ENCODE assay signal across 1 fruit fly cellular context in the genomic region with DNA sequence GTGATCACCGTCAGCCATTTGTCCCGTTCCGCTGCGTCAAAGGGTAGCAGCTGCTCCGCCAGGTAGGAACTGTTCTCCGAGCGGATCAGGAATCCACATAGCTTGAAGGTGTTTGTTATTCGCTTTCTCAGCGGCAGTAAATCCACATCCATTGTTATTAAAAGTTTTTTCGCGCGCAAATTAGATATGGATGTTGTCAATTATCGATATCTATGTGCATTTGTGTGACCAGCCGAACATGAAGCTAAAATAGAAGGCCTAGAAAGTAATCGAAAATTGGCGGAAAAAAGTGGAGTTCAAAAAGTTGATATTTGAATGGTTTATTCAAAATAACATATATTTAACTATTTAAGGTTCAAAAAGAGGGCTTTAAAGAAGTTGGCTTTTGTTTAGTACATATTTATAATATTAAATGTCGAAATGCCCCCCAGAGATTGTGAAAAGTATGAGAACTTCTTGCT.
TF ChIP-seq lines count a peak whose summit lies in the region.

A gene (minus strand): TSS at position 208 of the 461 bp plus-strand sequence.
A gene (plus strand): TSS at position 411 of the 461 bp plus-strand sequence.

TF ChIP-seq in whole organism, embryonic, 481 proteins besides CTCF, POLR2A, EP300 and RAD21 (continued from another document):
- TF ChIP-seq Dp (GFP tag; optimal IDR thresholded peaks at IDR 0.05; lab: Kevin White, UChicago) (peak; percentile 99), CG11504 (tag; optimal IDR thresholded peaks at IDR 0.05; lab: Kevin White, UChicago) (no peak), Xbp1 (GFP tag; optimal IDR thresholded peaks at IDR 0.05; lab: Kevin White, UChicago) (no peak), gce (GFP tag; IDR thresholded peaks at IDR 0.05; lab: Robert Waterston, UW) (no peak), CG10209 (GFP tag; optimal IDR thresholded peaks at IDR 0.05; lab: Kevin White, UChicago) (no peak), tgo (GFP tag; IDR thresholded peaks at IDR 0.05; lab: Robert Waterston, UW) (no peak), shn (GFP tag; optimal IDR thresholded peaks at IDR 0.05; lab: Kevin White, UChicago) (no peak), CG17385 (GFP tag; optimal IDR thresholded peaks at IDR 0.05; lab: Kevin White, UChicago) (no peak), CG6175 (GFP tag; IDR thresholded peaks at IDR 0.05; lab: Robert Waterston, UW) (no peak), hth (optimal IDR thresholded peaks at IDR 0.05; lab: Kevin White, UChicago) (no peak), Jarid2 (GFP tag; optimal IDR thresholded peaks at IDR 0.05; lab: Kevin White, UChicago) (no peak), CG4404 (GFP tag; IDR thresholded peaks at IDR 0.05; lab: Robert Waterston, UW) (no peak), CoRest (tag; optimal IDR thresholded peaks at IDR 0.05; lab: Kevin White, UChicago) (no peak), CG2116 (GFP tag; optimal IDR thresholded peaks at IDR 0.05; lab: Kevin White, UChicago) (peak; percentile 83), D19B (GFP tag; optimal IDR thresholded peaks at IDR 0.05; lab: Kevin White, UChicago) (no peak), HmgD (GFP tag; optimal IDR thresholded peaks at IDR 0.05; lab: Kevin White, UChicago) (no peak), CG10366 (GFP tag; IDR thresholded peaks at IDR 0.05; lab: Robert Waterston, UW) (no peak), Sry-δ (GFP tag; optimal IDR thresholded peaks at IDR 0.05; lab: Kevin White, UChicago) (peak; percentile 87), ro (GFP tag; IDR thresholded peaks at IDR 0.05; lab: Robert Waterston, UW) (no peak), HLH4C (GFP tag; IDR thresholded peaks at IDR 0.05; lab: Robert Waterston, UW; ENCODE audit: partially characterized antibody) (peak; percentile 54; the same call in 1 of the 3 replicates), CG1647 (GFP tag; optimal IDR thresholded peaks at IDR 0.05; lab: Kevin White, UChicago) (no peak), CG13775 (GFP tag; optimal IDR thresholded peaks at IDR 0.05; lab: Kevin White, UChicago) (no peak), CG14860 (GFP tag; IDR thresholded peaks at IDR 0.05; lab: Robert Waterston, UW; ENCODE audit: partially characterized antibody) (no peak), nerfin-2 (GFP tag; IDR thresholded peaks at IDR 0.05; lab: Robert Waterston, UW; ENCODE audit: partially characterized antibody) (0 out of 2 replicates have a peak, but pooled peaks have one; percentile 22), esg (GFP tag; conservative IDR thresholded peaks at IDR 0.05; lab: Robert Waterston, UW) (no peak), Asciz (GFP tag; optimal IDR thresholded peaks at IDR 0.05; lab: Kevin White, UChicago) (no peak), h (optimal IDR thresholded peaks at IDR 0.05; lab: Kevin White, UChicago) (no peak), ab (GFP tag; optimal IDR thresholded peaks at IDR 0.05; lab: Kevin White, UChicago) (no peak), CG12219 (GFP tag; optimal IDR thresholded peaks at IDR 0.05; lab: Kevin White, UChicago) (no peak), CG12942 (GFP tag; optimal IDR thresholded peaks at IDR 0.05; lab: Kevin White, UChicago) (no peak), dimm (GFP tag; IDR thresholded peaks at IDR 0.05; lab: Robert Waterston, UW) (no peak), CG17328 (GFP tag; IDR thresholded peaks at IDR 0.05; lab: Robert Waterston, UW) (no peak), Ets97D (GFP tag; optimal IDR thresholded peaks at IDR 0.05; lab: Kevin White, UChicago) (no peak), NC2α (GFP tag; optimal IDR thresholded peaks at IDR 0.05; lab: Kevin White, UChicago) (no peak), CG6791 (GFP tag; IDR thresholded peaks at IDR 0.05; lab: Robert Waterston, UW; ENCODE audit: partially characterized antibody) (0 out of 3 replicates have a peak, but pooled peaks have one; percentile 28), Hmr (GFP tag; optimal IDR thresholded peaks at IDR 0.05; lab: Kevin White, UChicago) (no peak), pb (GFP tag; optimal IDR thresholded peaks at IDR 0.05; lab: Kevin White, UChicago) (no peak), gcm (GFP tag; optimal IDR thresholded peaks at IDR 0.05; lab: Kevin White, UChicago) (no peak), pum (GFP tag; optimal IDR thresholded peaks at IDR 0.05; lab: Kevin White, UChicago) (no peak), HLHmδ (GFP tag; optimal IDR thresholded peaks at IDR 0.05; lab: Kevin White, UChicago) (no peak), Bgb (GFP tag; IDR thresholded peaks at IDR 0.05; lab: Robert Waterston, UW; ENCODE audit: partially characterized antibody) (peak; percentile 45; the same call in 1 of the 2 replicates), CG3847 (GFP tag; IDR thresholded peaks at IDR 0.05; lab: Robert Waterston, UW) (no peak), p53 (GFP tag; optimal IDR thresholded peaks at IDR 0.05; lab: Kevin White, UChicago) (no peak), CG1024 (GFP tag; IDR thresholded peaks at IDR 0.05; lab: Robert Waterston, UW) (no peak), onecut (GFP tag; IDR thresholded peaks at IDR 0.05; lab: Robert Waterston, UW) (no peak), sens-2 (GFP tag; IDR thresholded peaks at IDR 0.05; lab: Robert Waterston, UW) (no peak), BEAF-32 (GFP tag; optimal IDR thresholded peaks at IDR 0.05; lab: Kevin White, UChicago) (peak; percentile 62), CG7786 (GFP tag; optimal IDR thresholded peaks at IDR 0.05; lab: Kevin White, UChicago) (no peak), CG7745 (tag; optimal IDR thresholded peaks at IDR 0.05; lab: Kevin White, UChicago) (no peak), Med (GFP tag; lab: Kevin White, UChicago) (peak; percentile 42), klu (GFP tag; IDR thresholded peaks at IDR 0.05; lab: Robert Waterston, UW) (no peak), Hsf (GFP tag; optimal IDR thresholded peaks at IDR 0.05; lab: Kevin White, UChicago) (no peak), CG10979 (tag; optimal IDR thresholded peaks at IDR 0.05; lab: Kevin White, UChicago) (no peak), Gug (GFP tag; IDR thresholded peaks at IDR 0.05; lab: Robert Waterston, UW) (no peak), CG32767 (GFP tag; IDR thresholded peaks at IDR 0.05; lab: Robert Waterston, UW) (no peak), CG8924 (tag; optimal IDR thresholded peaks at IDR 0.05; lab: Kevin White, UChicago) (no peak), CG7357 (GFP tag; IDR thresholded peaks at IDR 0.05; lab: Robert Waterston, UW) (no peak), knrl (GFP tag; IDR thresholded peaks at IDR 0.05; lab: Robert Waterston, UW; ENCODE audit: partially characterized antibody) (no peak), sd (tag; optimal IDR thresholded peaks at IDR 0.05; lab: Kevin White, UChicago) (no peak), mld (GFP tag; IDR thresholded peaks at IDR 0.05; lab: Robert Waterston, UW; ENCODE audit: partially characterized antibody) (no peak), CG14050 (GFP tag; IDR thresholded peaks at IDR 0.05; lab: Robert Waterston, UW) (no peak), sens (GFP tag; lab: Kevin White, UChicago) (no peak), CG12769 (tag; optimal IDR thresholded peaks at IDR 0.05; lab: Kevin White, UChicago) (no peak), sob (GFP tag; IDR thresholded peaks at IDR 0.05; lab: Robert Waterston, UW) (no peak), CG10267 (tag; optimal IDR thresholded peaks at IDR 0.05; lab: Kevin White, UChicago) (no peak), Tbp (GFP tag; optimal IDR thresholded peaks at IDR 0.05; lab: Kevin White, UChicago) (no peak), CG12104 (GFP tag; optimal IDR thresholded peaks at IDR 0.05; lab: Kevin White, UChicago) (no peak), tap (tag; optimal IDR thresholded peaks at IDR 0.05; lab: Kevin White, UChicago) (no peak), emc (GFP tag; optimal IDR thresholded peaks at IDR 0.05; lab: Kevin White, UChicago) (no peak), CG9437 (GFP tag; optimal IDR thresholded peaks at IDR 0.05; lab: Kevin White, UChicago) (no peak), BtbVII (GFP tag; optimal IDR thresholded peaks at IDR 0.05; lab: Kevin White, UChicago) (no peak), CG13287 (GFP tag; IDR thresholded peaks at IDR 0.05; lab: Robert Waterston, UW; ENCODE audit: partially characterized antibody) (peak; percentile 70), Nf-YA (GFP tag; IDR thresholded peaks at IDR 0.05; lab: Robert Waterston, UW) (no peak), odd (GFP tag; optimal IDR thresholded peaks at IDR 0.05; lab: Kevin White, UChicago) (no peak), CG17186 (GFP tag; optimal IDR thresholded peaks at IDR 0.05; lab: Kevin White, UChicago) (no peak), amos (GFP tag; IDR thresholded peaks at IDR 0.05; lab: Robert Waterston, UW; ENCODE audit: partially characterized antibody) (peak; percentile 26; the same call in 1 of the 2 replicates), Usf (GFP tag; optimal IDR thresholded peaks at IDR 0.05; lab: Kevin White, UChicago) (no peak), vvl (GFP tag; IDR thresholded peaks at IDR 0.05; lab: Robert Waterston, UW) (no peak), CG16815 (GFP tag; optimal IDR thresholded peaks at IDR 0.05; lab: Kevin White, UChicago) (no peak), CG18011 (GFP tag; optimal IDR thresholded peaks at IDR 0.05; lab: Kevin White, UChicago) (no peak), croc (GFP tag; conservative IDR thresholded peaks at IDR 0.05; lab: Robert Waterston, UW) (no peak), Hr51 (GFP tag; optimal IDR thresholded peaks at IDR 0.05; lab: Kevin White, UChicago) (no peak), slp2 (GFP tag; optimal IDR thresholded peaks at IDR 0.05; lab: Kevin White, UChicago) (no peak), sug (tag; optimal IDR thresholded peaks at IDR 0.05; lab: Kevin White, UChicago) (no peak), nerfin-1 (tag; optimal IDR thresholded peaks at IDR 0.05; lab: Kevin White, UChicago) (no peak), al (GFP tag; IDR thresholded peaks at IDR 0.05; lab: Robert Waterston, UW) (no peak), cwo (GFP tag; optimal IDR thresholded peaks at IDR 0.05; lab: Kevin White, UChicago) (no peak), Dref (GFP tag; IDR thresholded peaks at IDR 0.05; lab: Robert Waterston, UW) (peak; percentile 87)
